Worm (Caenorhabditis elegans) whole organism, L2 larva: ENCODE results near the gene ZK1236.1.

Source experiments
- C34F6.9 ChIP-seq: fragments of 150-350 bp; optimal IDR thresholded peaks from 2 replicates; lab custom pipeline; 2014; ENCODE audit warnings: missing biosample characterization, missing genetic modification characterization
- F13H6.1 ChIP-seq: sonication (generic microtip); optimal IDR thresholded peaks from 2 replicates; lab custom pipeline; 2016; ENCODE audit warnings: missing genetic modification characterization, missing compliant biosample characterization
- ZK546.5 ChIP-seq: sonication (generic microtip); optimal IDR thresholded peaks from 2 replicates; lab custom pipeline; 2017; ENCODE audit warnings: missing biosample characterization, missing genetic modification characterization
- aly-2 ChIP-seq: fragments of 150-350 bp; optimal IDR thresholded peaks from 2 replicates; lab custom pipeline; 2014; ENCODE audit warnings: missing biosample characterization, missing genetic modification characterization
- ceh-82 ChIP-seq: fragments of 150-350 bp; optimal IDR thresholded peaks from 2 replicates; lab custom pipeline; 2014; ENCODE audit warnings: missing biosample characterization, missing genetic modification characterization
- crh-2 ChIP-seq: sonication (generic microtip); optimal IDR thresholded peaks from 2 replicates; lab custom pipeline; 2017; ENCODE audit warnings: missing biosample characterization, missing genetic modification characterization
- dmd-4 ChIP-seq: sonication (generic microtip); optimal IDR thresholded peaks from 2 replicates; lab custom pipeline; 2017; ENCODE audit warnings: missing biosample characterization, missing genetic modification characterization
- egl-27 ChIP-seq: sonication (generic microtip); optimal IDR thresholded peaks from 3 replicates; lab custom pipeline; 2017; ENCODE audit warnings: missing biosample characterization, missing genetic modification reagents, missing genetic modification characterization
- elt-3 ChIP-seq: sonication (generic microtip); optimal IDR thresholded peaks from 2 replicates; lab custom pipeline; 2017; ENCODE audit warnings: missing biosample characterization, missing genetic modification characterization
- fos-1 ChIP-seq: fragments of 150-350 bp; optimal IDR thresholded peaks from 2 replicates; lab custom pipeline; 2014; ENCODE audit warnings: missing biosample characterization, missing genetic modification characterization
- lin-11 ChIP-seq: fragments of 150-350 bp; sonication (generic microtip); optimal IDR thresholded peaks from 2 replicates; lab custom pipeline; 2014; ENCODE audit warnings: missing biosample characterization, missing genetic modification characterization, inconsistent platforms, mixed read lengths
- lin-13 ChIP-seq: fragments of 150-350 bp; optimal IDR thresholded peaks from 2 replicates; lab custom pipeline; 2014; ENCODE audit warnings: missing biosample characterization, missing genetic modification reagents, missing genetic modification characterization
- lin-39 ChIP-seq: fragments of 150-350 bp; optimal IDR thresholded peaks from 2 replicates; lab custom pipeline; 2014; ENCODE audit warnings: missing biosample characterization, missing genetic modification reagents, missing genetic modification characterization
- lsy-2 ChIP-seq, 2 experiments: fragments of 150-350 bp in 1 of 2; sonication (generic microtip) in 1 of 2; optimal IDR thresholded peaks; 2 replicates each; lab custom pipeline; 2014 to 2017; ENCODE audit warnings: missing biosample characterization in 2 of 2, missing genetic modification characterization in 2 of 2
- mbf-1 ChIP-seq: sonication (generic microtip); optimal IDR thresholded peaks from 2 replicates; lab custom pipeline; 2017; ENCODE audit warnings: missing biosample characterization, missing genetic modification characterization
- nhr-10 ChIP-seq: sonication (generic microtip); optimal IDR thresholded peaks from 2 replicates; lab custom pipeline; 2017; ENCODE audit warnings: missing biosample characterization, missing genetic modification characterization
- nhr-11 ChIP-seq: fragments of 150-350 bp; optimal IDR thresholded peaks from 2 replicates; lab custom pipeline; 2014; ENCODE audit warnings: missing biosample characterization, missing genetic modification characterization
- nhr-129 ChIP-seq: fragments of 150-350 bp; optimal IDR thresholded peaks from 2 replicates; lab custom pipeline; 2014; ENCODE audit warnings: missing biosample characterization, missing genetic modification characterization
- nhr-21 ChIP-seq: fragments of 150-350 bp; optimal IDR thresholded peaks from 2 replicates; lab custom pipeline; 2014; ENCODE audit warnings: missing biosample characterization, missing genetic modification characterization
- nhr-237 ChIP-seq: fragments of 150-350 bp; optimal IDR thresholded peaks from 2 replicates; lab custom pipeline; 2014; ENCODE audit warnings: missing biosample characterization, missing genetic modification characterization
- nhr-25 ChIP-seq: fragments of 150-350 bp; sonication (generic microtip); optimal IDR thresholded peaks from 3 replicates; lab custom pipeline; 2014; ENCODE audit warnings: missing biosample characterization, missing genetic modification characterization
- skn-1 ChIP-seq: sonication (generic microtip); optimal IDR thresholded peaks from 2 replicates; lab custom pipeline; 2017; ENCODE audit warnings: missing biosample characterization, missing genetic modification characterization
- snpc-4 ChIP-seq: fragments of 150-350 bp; optimal IDR thresholded peaks from 2 replicates; lab custom pipeline; 2014; ENCODE audit warnings: missing biosample characterization, missing genetic modification characterization
- unc-39 ChIP-seq: fragments of 150-350 bp; optimal IDR thresholded peaks from 2 replicates; lab custom pipeline; 2014; ENCODE audit warnings: missing biosample characterization, missing genetic modification characterization
- unc-55 ChIP-seq: fragments of 150-350 bp; sonication (generic microtip); optimal IDR thresholded peaks from 3 replicates; lab custom pipeline; 2014; ENCODE audit warnings: missing biosample characterization, missing genetic modification reagents, missing genetic modification characterization
- unc-62 ChIP-seq: fragments of 150-350 bp; optimal IDR thresholded peaks from 2 replicates; lab custom pipeline; 2014; ENCODE audit warnings: missing biosample characterization, missing genetic modification reagents, missing genetic modification characterization
- zag-1 ChIP-seq: fragments of 150-350 bp; optimal IDR thresholded peaks from 2 replicates; lab custom pipeline; 2014; ENCODE audit warnings: missing biosample characterization, missing genetic modification characterization
- ztf-1 ChIP-seq: fragments of 200-800 bp; sonication (Bioruptor generic); conservative IDR thresholded peaks from 2 replicates; pipeline ENCODE4 v1.3.6; 2022; ENCODE audit warnings: missing genetic modification characterization, missing compliant biosample characterization
- ztf-11 ChIP-seq: sonication (generic microtip); optimal IDR thresholded peaks from 2 replicates; lab custom pipeline; 2017; ENCODE audit warnings: missing biosample characterization, missing genetic modification characterization
- ztf-4 ChIP-seq: fragments of 150-350 bp; optimal IDR thresholded peaks from 2 replicates; lab custom pipeline; 2014; ENCODE audit warnings: missing biosample characterization, missing genetic modification characterization

ZK1236.1 gene

ce11 chrIII:8429035-8429434 lies at the start of gene ZK1236.1:
Gene ZK1236.1 (plus strand): TSS chrIII:8429297.
- TF ChIP-seq unc-55 (GFP tag; lab: Kevin White, UChicago) (peak; percentile 30), skn-1 (no peak), lsy-2 (tag; optimal IDR thresholded peaks at IDR 0.05; lab: Kevin White, UChicago) (peak in 1 of 2 experiments; percentile 18)
- TF ChIP-seq, all 48 proteins: peak for 2

- no peak for TF ChIP-seq nhr-129 (tag; lab: Kevin White, UChicago)
- TF ChIP-seq egl-27 (tag; lab: Kevin White, UChicago) = no peak
- TF ChIP-seq nhr-10 (tag; lab: Kevin White, UChicago) = no peak
- TF ChIP-seq ztf-1 (GFP tag; lab: Robert Waterston, UW) = no peak
- no peak for TF ChIP-seq fos-1 (tag; lab: Kevin White, UChicago)
- no peak for TF ChIP-seq elt-3
- TF ChIP-seq ceh-82 (tag; lab: Kevin White, UChicago) = no peak
- no peak for TF ChIP-seq aly-2 (tag; lab: Kevin White, UChicago)
- no peak for TF ChIP-seq ZK546.5 (tag; lab: Kevin White, UChicago)
- no peak for TF ChIP-seq lin-39 (tag; lab: Kevin White, UChicago)
- TF ChIP-seq mbf-1 (tag; lab: Kevin White, UChicago) = no peak
Observed at ce11 chrIII:8380645-8381044, 48.5 kb upstream of the ZK1236.1 start, which contains the start of gene R05D3.12. Gene R05D3.12 (plus strand): TSS chrIII:8380945.

ce11 chrIII:8389539-8389938 lies 39.6 kb upstream of the ZK1236.1 start, which contains the start of gene ZK353.4:
Gene ZK353.4 (minus strand): TSS chrIII:8389639.
- no peak for TF ChIP-seq nhr-237 (tag; lab: Kevin White, UChicago)

- no peak for TF ChIP-seq nhr-25 (tag; lab: Kevin White, UChicago)
- TF ChIP-seq zag-1 (tag; lab: Kevin White, UChicago) = peak; percentile 51
- peak; percentile 97 for TF ChIP-seq nhr-129 (tag; lab: Kevin White, UChicago)
- peak; percentile 4 for TF ChIP-seq fos-1 (tag; lab: Kevin White, UChicago)
- TF ChIP-seq C34F6.9 (tag; lab: Kevin White, UChicago) = peak; percentile 73
- TF ChIP-seq snpc-4 (tag; lab: Kevin White, UChicago) = no peak
- peak; percentile 92 for TF ChIP-seq unc-39
- peak in 1 of 2 experiments; percentile 46 for TF ChIP-seq lsy-2 (tag; optimal IDR thresholded peaks at IDR 0.05; lab: Kevin White, UChicago)
- TF ChIP-seq lin-13 = peak; percentile 19
- peak; percentile 11 for TF ChIP-seq lin-11 (tag; lab: Kevin White, UChicago)
- TF ChIP-seq unc-55 (GFP tag; lab: Kevin White, UChicago) = peak; percentile 50
- no peak for TF ChIP-seq ztf-11
- peak; percentile 20 for TF ChIP-seq F13H6.1 (tag; lab: Kevin White, UChicago)
- TF ChIP-seq, all 48 proteins: peak for 10
Observed at ce11 chrIII:8392307-8392706, 36.8 kb upstream of the ZK1236.1 start.

- TF ChIP-seq lsy-2 (tag; optimal IDR thresholded peaks at IDR 0.05; lab: Kevin White, UChicago) = peak in 1 of 2 experiments; percentile 45
- TF ChIP-seq unc-55 (GFP tag; lab: Kevin White, UChicago) = peak; percentile 73
- TF ChIP-seq C34F6.9 (tag; lab: Kevin White, UChicago) = peak; percentile 20
- TF ChIP-seq fos-1 (tag; lab: Kevin White, UChicago) = no peak
- TF ChIP-seq snpc-4 (tag; lab: Kevin White, UChicago) = no peak
Observed at ce11 chrIII:8394374-8395302, 34.5 kb upstream of the ZK1236.1 start, which contains the start of gene ZK353.10. Gene ZK353.10 (minus strand): TSS chrIII:8394424.

ce11 chrIII:8395685-8396084 lies 33.4 kb upstream of the ZK1236.1 start, which contains the start of gene ZK353.3:
Gene ZK353.3 (plus strand): TSS chrIII:8395985.
- TF ChIP-seq unc-62 (GFP tag; lab: Kevin White, UChicago) (no peak), ZK546.5 (tag; lab: Kevin White, UChicago) (no peak), nhr-21 (tag; lab: Kevin White, UChicago) (no peak), crh-2 (tag; lab: Kevin White, UChicago) (no peak), dmd-4 (tag; lab: Kevin White, UChicago) (no peak), ztf-4 (tag; lab: Kevin White, UChicago) (no peak), nhr-11 (tag; lab: Kevin White, UChicago) (no peak)
